Fruit fly (Drosophila melanogaster) whole organism, embryonic: Measurements from ENCODE around the gene CG6567.

Experiments
- ATbp ChIP-seq: fragments of 200-800 bp; sonication (Bioruptor generic); optimal IDR thresholded peaks from 2 replicates; lab custom pipeline; 2017; ENCODE audit warnings: missing biosample characterization, mild to moderate bottlenecking, missing genetic modification characterization, missing genetic modification reagents
- CG10462 ChIP-seq: fragments of 200-800 bp; sonication (Bioruptor generic); optimal IDR thresholded peaks from 2 replicates; lab custom pipeline; 2016; ENCODE audit warnings: missing biosample characterization, missing genetic modification characterization
- CG10565 ChIP-seq: fragments of 200-800 bp; sonication (Bioruptor generic); optimal IDR thresholded peaks from 3 replicates; lab custom pipeline; 2016; ENCODE audit warnings: missing biosample characterization, mild to moderate bottlenecking, missing genetic modification characterization
- CG11456 ChIP-seq: fragments of 200-800 bp; sonication (Bioruptor generic); IDR thresholded peaks from 3 replicates; pipeline ENCODE4 v1.3.6; 2022; ENCODE audit warnings: missing biosample characterization, missing genetic modification characterization
- CG11560 ChIP-seq: fragments of 200-800 bp; sonication (Bioruptor generic); IDR thresholded peaks from 3 replicates; pipeline ENCODE4 v1.3.6; 2022; ENCODE audit warnings: missing biosample characterization, missing genetic modification characterization
- CG12942 ChIP-seq: fragments of 200-800 bp; sonication (Bioruptor generic); optimal IDR thresholded peaks from 3 replicates; lab custom pipeline; 2016; ENCODE audit warnings: missing biosample characterization, missing genetic modification characterization
- CG14710 ChIP-seq: fragments of 200-800 bp; sonication (Bioruptor generic); optimal IDR thresholded peaks from 3 replicates; lab custom pipeline; 2019; ENCODE audit warnings: missing biosample characterization, mild to moderate bottlenecking, missing genetic modification characterization, moderate library complexity
- CG16813 ChIP-seq: fragments of 200-800 bp; sonication (Bioruptor generic); IDR thresholded peaks from 3 replicates; pipeline ENCODE4 v1.3.6; 2022; ENCODE audit warnings: missing biosample characterization, missing genetic modification characterization; ENCODE audit not compliant: partially characterized antibody
- CG2120 ChIP-seq: fragments of 200-800 bp; sonication (Bioruptor generic); optimal IDR thresholded peaks from 3 replicates; lab custom pipeline; 2016; ENCODE audit warnings: missing biosample characterization, missing genetic modification characterization
- CG2889 ChIP-seq: fragments of 200-800 bp; sonication (Bioruptor generic); IDR thresholded peaks from 3 replicates; pipeline ENCODE4 v1.3.6; 2022; ENCODE audit warnings: missing biosample characterization, missing genetic modification characterization
- CG3163 ChIP-seq: fragments of 200-800 bp; sonication (Bioruptor generic); optimal IDR thresholded peaks from 3 replicates; lab custom pipeline; 2016; ENCODE audit warnings: missing biosample characterization, missing genetic modification characterization
- CG32532 ChIP-seq: fragments of 200-800 bp; sonication (Bioruptor generic); IDR thresholded peaks from 2 replicates; pipeline ENCODE4 v1.3.6; 2022; ENCODE audit warnings: missing biosample characterization, missing genetic modification characterization
- CG33213 ChIP-seq: fragments of 200-800 bp; sonication (Bioruptor generic); optimal IDR thresholded peaks from 3 replicates; lab custom pipeline; 2016; ENCODE audit warnings: missing biosample characterization, missing genetic modification characterization
- CG34422 ChIP-seq: fragments of 200-800 bp; sonication (Bioruptor generic); IDR thresholded peaks from 3 replicates; pipeline ENCODE4 v1.3.6; 2022; ENCODE audit warnings: missing biosample characterization, missing genetic modification characterization
- CG42726 ChIP-seq: fragments of 200-800 bp; sonication (Bioruptor generic); IDR thresholded peaks from 2 replicates; pipeline ENCODE4 v1.3.6; 2022; ENCODE audit warnings: missing biosample characterization, missing genetic modification characterization; ENCODE audit not compliant: partially characterized antibody
- CG6175 ChIP-seq: fragments of 200-800 bp; sonication (Bioruptor generic); IDR thresholded peaks from 3 replicates; pipeline ENCODE4 v1.3.6; 2022; ENCODE audit warnings: missing biosample characterization, missing genetic modification characterization
- CG6791 ChIP-seq: fragments of 200-800 bp; sonication (Bioruptor generic); IDR thresholded peaks from 3 replicates; pipeline ENCODE4 v1.3.6; 2022; ENCODE audit warnings: missing biosample characterization, missing genetic modification characterization; ENCODE audit not compliant: partially characterized antibody
- CG7963 ChIP-seq: fragments of 200-800 bp; sonication (Bioruptor generic); IDR thresholded peaks from 3 replicates; pipeline ENCODE4 v1.3.6; 2022; ENCODE audit warnings: missing biosample characterization, missing genetic modification characterization; ENCODE audit not compliant: partially characterized antibody
- CG9797 ChIP-seq: fragments of 200-800 bp; sonication (Bioruptor generic); optimal IDR thresholded peaks from 3 replicates; lab custom pipeline; 2018; ENCODE audit warnings: missing biosample characterization, mild to moderate bottlenecking, missing genetic modification characterization
- CHES-1-like ChIP-seq: fragments of 200-800 bp; sonication (Bioruptor generic); optimal IDR thresholded peaks from 2 replicates; lab custom pipeline; 2016; ENCODE audit warnings: missing biosample characterization, missing genetic modification characterization
- CTCF ChIP-seq: fragments of 200-800 bp; sonication (Bioruptor generic); optimal IDR thresholded peaks from 2 replicates; lab custom pipeline; 2017; ENCODE audit warnings: missing biosample characterization, mild to moderate bottlenecking, missing genetic modification characterization, moderate library complexity
- Doc3 ChIP-seq: fragments of 200-800 bp; sonication (Bioruptor generic); IDR thresholded peaks from 3 replicates; pipeline ENCODE4 v1.3.6; 2022; ENCODE audit warnings: missing biosample characterization, missing genetic modification characterization; ENCODE audit not compliant: partially characterized antibody
- Dp ChIP-seq: fragments of 200-800 bp; sonication (Bioruptor generic); optimal IDR thresholded peaks from 2 replicates; lab custom pipeline; 2018; ENCODE audit warnings: missing biosample characterization, mild to moderate bottlenecking, missing genetic modification characterization, moderate library complexity
- Dref ChIP-seq: fragments of 200-800 bp; sonication (Bioruptor generic); IDR thresholded peaks from 2 replicates; pipeline ENCODE4 v1.3.6; 2022; ENCODE audit warnings: missing biosample characterization, missing genetic modification characterization
- HLH54F ChIP-seq: fragments of 200-800 bp; sonication (Bioruptor generic); optimal IDR thresholded peaks from 3 replicates; lab custom pipeline; 2016; ENCODE audit warnings: missing biosample characterization, missing genetic modification characterization
- Hmr ChIP-seq: fragments of 200-800 bp; sonication (Bioruptor generic); optimal IDR thresholded peaks from 3 replicates; lab custom pipeline; 2017; ENCODE audit warnings: mild to moderate bottlenecking, missing biosample characterization, missing genetic modification reagents, missing genetic modification characterization
- Hmx ChIP-seq: fragments of 200-800 bp; sonication (Bioruptor generic); optimal IDR thresholded peaks from 2 replicates; lab custom pipeline; 2016; ENCODE audit warnings: missing biosample characterization, missing genetic modification characterization
- Hr39 ChIP-seq: fragments of >200 bp; optimal IDR thresholded peaks from 2 replicates; lab custom pipeline; 2017
- Kr ChIP-seq: fragments of 200-800 bp; sonication (Bioruptor generic); optimal IDR thresholded peaks from 2 replicates; lab custom pipeline; 2017; ENCODE audit warnings: missing biosample characterization, mild to moderate bottlenecking, missing genetic modification characterization
- MBD-R2 ChIP-seq: fragments of 200-800 bp; sonication (Bioruptor generic); IDR thresholded peaks from 2 replicates; pipeline ENCODE4 v1.3.6; 2022; ENCODE audit warnings: missing biosample characterization, missing genetic modification characterization
- MESR4 ChIP-seq: fragments of 200-800 bp; sonication (Bioruptor generic); optimal IDR thresholded peaks from 2 replicates; lab custom pipeline; 2018; ENCODE audit warnings: missing biosample characterization, mild to moderate bottlenecking, missing genetic modification characterization, moderate library complexity
- Opbp ChIP-seq: fragments of 200-800 bp; sonication (Bioruptor generic); IDR thresholded peaks from 3 replicates; pipeline ENCODE4 v1.3.6; 2022; ENCODE audit warnings: missing biosample characterization, missing genetic modification characterization; ENCODE audit not compliant: partially characterized antibody
- Optix ChIP-seq: fragments of 200-800 bp; sonication (Bioruptor generic); IDR thresholded peaks from 3 replicates; pipeline ENCODE4 v1.3.6; 2022; ENCODE audit warnings: missing biosample characterization, missing genetic modification characterization
- Ravus ChIP-seq: fragments of 200-800 bp; sonication (Bioruptor generic); IDR thresholded peaks from 2 replicates; pipeline ENCODE4 v1.3.6; 2022; ENCODE audit warnings: missing biosample characterization, missing genetic modification characterization
- Sry-δ ChIP-seq: fragments of 200-800 bp; sonication (Bioruptor generic); optimal IDR thresholded peaks from 2 replicates; lab custom pipeline; 2016; ENCODE audit warnings: missing biosample characterization, missing genetic modification characterization
- amos ChIP-seq: fragments of 200-800 bp; sonication (Bioruptor generic); IDR thresholded peaks from 2 replicates; pipeline ENCODE4 v1.3.6; 2022; ENCODE audit warnings: missing biosample characterization, missing genetic modification characterization; ENCODE audit not compliant: partially characterized antibody
- ap ChIP-seq: fragments of 200-800 bp; sonication (Bioruptor generic); IDR thresholded peaks from 2 replicates; pipeline ENCODE4 v1.3.6; 2022; ENCODE audit warnings: missing biosample characterization, missing genetic modification characterization
- ato ChIP-seq: fragments of 200-800 bp; sonication (Bioruptor generic); IDR thresholded peaks from 2 replicates; pipeline ENCODE4 v1.3.6; 2022; ENCODE audit warnings: missing biosample characterization, missing genetic modification characterization; ENCODE audit not compliant: partially characterized antibody
- bigmax ChIP-seq: fragments of 200-800 bp; sonication (Bioruptor generic); optimal IDR thresholded peaks from 2 replicates; lab custom pipeline; 2018; ENCODE audit warnings: missing biosample characterization, mild to moderate bottlenecking, missing genetic modification characterization
- esg ChIP-seq: fragments of 200-800 bp; sonication (Bioruptor generic); conservative IDR thresholded peaks from 2 replicates; pipeline ENCODE4 v1.3.6; 2022; ENCODE audit warnings: missing biosample characterization, missing genetic modification characterization
- fd96Cb ChIP-seq: fragments of 200-800 bp; sonication (Bioruptor generic); optimal IDR thresholded peaks from 2 replicates; lab custom pipeline; 2018; ENCODE audit warnings: missing biosample characterization, mild to moderate bottlenecking, missing genetic modification characterization, moderate library complexity
- fu2 ChIP-seq: fragments of 200-800 bp; sonication (Bioruptor generic); optimal IDR thresholded peaks from 2 replicates; lab custom pipeline; 2016; ENCODE audit warnings: missing biosample characterization, missing genetic modification characterization
- hb ChIP-seq: fragments of 200-800 bp; sonication (Bioruptor generic); IDR thresholded peaks from 3 replicates; pipeline ENCODE4 v1.3.6; 2022; ENCODE audit warnings: missing biosample characterization, missing genetic modification characterization; ENCODE audit not compliant: partially characterized antibody
- hkb ChIP-seq, 2 experiments: fragments of 200-800 bp in 1 of 2; fragments of >200 bp in 1 of 2; sonication (Bioruptor generic) in 1 of 2; IDR thresholded peaks in 1 of 2; optimal IDR thresholded peaks in 1 of 2; 2 replicates each; pipeline versions ENCODE4 v1.3.6 to Lab custom; 2017 to 2022; ENCODE audit warnings: missing biosample characterization in 1 of 2, missing genetic modification characterization in 1 of 2
- ken ChIP-seq: fragments of 200-800 bp; sonication (Bioruptor generic); IDR thresholded peaks from 3 replicates; pipeline ENCODE4 v1.3.6; 2022; ENCODE audit warnings: missing biosample characterization, missing genetic modification characterization
- phol ChIP-seq: fragments of 200-800 bp; sonication (Bioruptor generic); optimal IDR thresholded peaks from 3 replicates; lab custom pipeline; 2018; ENCODE audit warnings: missing biosample characterization, mild to moderate bottlenecking, missing genetic modification characterization, moderate library complexity
- pzg ChIP-seq: fragments of 200-800 bp; sonication (Bioruptor generic); optimal IDR thresholded peaks from 3 replicates; lab custom pipeline; 2018; ENCODE audit warnings: missing biosample characterization, mild to moderate bottlenecking, missing genetic modification characterization, moderate library complexity
- seq ChIP-seq: fragments of 200-800 bp; sonication (Bioruptor generic); IDR thresholded peaks from 2 replicates; pipeline ENCODE4 v1.3.6; 2022; ENCODE audit warnings: missing biosample characterization, missing genetic modification characterization
- wek ChIP-seq: fragments of 200-800 bp; sonication (Bioruptor generic); optimal IDR thresholded peaks from 3 replicates; lab custom pipeline; 2018; ENCODE audit warnings: missing biosample characterization, mild to moderate bottlenecking, missing genetic modification characterization, moderate library complexity
- zen ChIP-seq: fragments of 200-800 bp; sonication (Bioruptor generic); optimal IDR thresholded peaks from 3 replicates; lab custom pipeline; 2018; ENCODE audit warnings: missing biosample characterization, mild to moderate bottlenecking, missing genetic modification characterization, moderate library complexity

The CG6567 gene

DNA sequence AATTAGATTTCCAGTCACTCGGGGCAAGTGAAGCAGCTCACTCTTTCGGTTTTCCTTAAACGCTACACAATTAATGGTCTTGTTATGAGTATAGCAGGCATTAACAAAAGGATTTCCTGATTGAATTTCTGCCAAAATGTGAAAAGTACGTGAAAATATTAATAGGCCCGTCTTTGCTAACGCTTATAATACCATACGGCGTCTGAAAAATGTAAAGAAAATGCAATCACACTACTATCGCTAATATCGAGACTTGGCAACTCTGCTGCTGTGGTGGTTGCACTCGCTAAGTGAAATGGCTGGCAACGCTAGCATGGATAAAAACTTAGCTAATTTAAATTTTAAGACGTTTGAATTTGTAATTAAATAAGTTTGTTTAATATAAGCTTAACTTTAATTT is 39.1 kb upstream of the CG6567 start, which contains the start of gene CG6621 (continued):
- peak; percentile 67; the same call in 2 of the 3 replicates for TF ChIP-seq CG6791 (GFP tag; lab: Robert Waterston, UW)
- no peak for TF ChIP-seq CG11560
- TF ChIP-seq ato (GFP tag; lab: Robert Waterston, UW), result 0 out of 2 replicates have a peak, but pooled peaks have one; percentile 24
- TF ChIP-seq CG16813 (GFP tag; lab: Robert Waterston, UW), result peak; percentile 70
- TF ChIP-seq MBD-R2 (GFP tag; lab: Robert Waterston, UW), result peak; percentile 95
- TF ChIP-seq CG2889, result no peak
- TF ChIP-seq CG9797 (GFP tag; lab: Kevin White, UChicago), result peak; percentile 93
- TF ChIP-seq fd96Cb (tag; lab: Kevin White, UChicago), result no peak
- peak; percentile 36 for TF ChIP-seq CG32532 (GFP tag; lab: Robert Waterston, UW)
- TF ChIP-seq phol (tag; lab: Kevin White, UChicago), result peak; percentile 71
- TF ChIP-seq CG14710 (tag; lab: Kevin White, UChicago), result peak; percentile 73
- TF ChIP-seq CHES-1-like, result peak; percentile 51
- no peak for TF ChIP-seq Doc3 (GFP tag; lab: Robert Waterston, UW)
- TF ChIP-seq CG42726 (GFP tag; lab: Robert Waterston, UW), result 0 out of 2 replicates have a peak, but pooled peaks have one; percentile 50
- no peak for TF ChIP-seq Kr
- no peak for TF ChIP-seq CG10462 (GFP tag; lab: Kevin White, UChicago)
- peak; percentile 66 for TF ChIP-seq CTCF
- TF ChIP-seq Optix (GFP tag; lab: Robert Waterston, UW), result no peak
- TF ChIP-seq esg, result no peak
- no peak for TF ChIP-seq ap (GFP tag; lab: Robert Waterston, UW)
- TF ChIP-seq pzg (GFP tag; lab: Kevin White, UChicago), result peak; percentile 98
- no peak for TF ChIP-seq fu2
- TF ChIP-seq zen (tag; lab: Kevin White, UChicago), result peak; percentile 52
- TF ChIP-seq HLH54F (GFP tag; lab: Kevin White, UChicago), result peak; percentile 10
- no peak for TF ChIP-seq ken (GFP tag; lab: Robert Waterston, UW)
- TF ChIP-seq bigmax, result peak; percentile 10
- TF ChIP-seq hb (GFP tag; lab: Robert Waterston, UW), result peak; percentile 46; the same call in 1 of the 3 replicates
- TF ChIP-seq CG12942 (GFP tag; lab: Kevin White, UChicago), result no peak
- TF ChIP-seq Opbp (GFP tag; lab: Robert Waterston, UW), result peak; percentile 79
- TF ChIP-seq wek, result no peak
- peak; percentile 73 for TF ChIP-seq CG33213 (GFP tag; lab: Kevin White, UChicago)
- TF ChIP-seq ATbp (GFP tag; lab: Kevin White, UChicago), result no peak
- TF ChIP-seq CG7963 (GFP tag; lab: Robert Waterston, UW), result 0 out of 3 replicates have a peak, but pooled peaks have one; percentile 43
- peak; percentile 61 for TF ChIP-seq CG2120
- no peak for TF ChIP-seq seq
- TF ChIP-seq Hmr (GFP tag; lab: Kevin White, UChicago), result peak; percentile 69
- TF ChIP-seq amos (GFP tag; lab: Robert Waterston, UW), result peak; percentile 73; the same call in 1 of the 2 replicates
- TF ChIP-seq Dref (GFP tag; lab: Robert Waterston, UW), result peak; percentile 45
- TF ChIP-seq MESR4, result peak; percentile 64
- TF ChIP-seq Ravus (GFP tag; lab: Robert Waterston, UW), result no peak
- peak; percentile 69 for TF ChIP-seq Sry-δ
- TF ChIP-seq CG6175 (GFP tag; lab: Robert Waterston, UW), result no peak
- no peak for TF ChIP-seq Hmx (GFP tag; lab: Kevin White, UChicago)
- TF ChIP-seq CG11456 (GFP tag; lab: Robert Waterston, UW), result 0 out of 3 replicates have a peak, but pooled peaks have one; percentile 23
- no peak for TF ChIP-seq CG10565 (GFP tag; lab: Kevin White, UChicago)
- peak; percentile 11 for TF ChIP-seq CG3163
- TF ChIP-seq hkb (optimal IDR thresholded peaks at IDR 0.05; lab: Kevin White, UChicago), result peak; percentile 28
- no peak for TF ChIP-seq hkb (GFP tag; IDR thresholded peaks at IDR 0.05; lab: Robert Waterston, UW)
- TF ChIP-seq CG34422 (GFP tag; lab: Robert Waterston, UW), result peak; percentile 43; the same call in 2 of the 3 replicates
- no peak for TF ChIP-seq Hr39 (lab: Kevin White, UChicago)
- peak; percentile 73 for TF ChIP-seq Dp (GFP tag; lab: Kevin White, UChicago)
